Worm (Caenorhabditis elegans) whole organism, mixed stage, embryonic: ENCODE measurements around the gene npr-5.

Experiments
- nhr-237 ChIP-seq: fragments of 150-350 bp; optimal IDR thresholded peaks from 2 replicates; lab custom pipeline; 2014; ENCODE audit warnings: missing biosample characterization, missing genetic modification characterization
- pha-4 ChIP-seq: fragments of 150-350 bp; optimal IDR thresholded peaks from 2 replicates; lab custom pipeline; 2018; ENCODE audit warnings: missing biosample characterization, missing genetic modification reagents, missing genetic modification characterization
- snpc-4 ChIP-seq: fragments of 150-350 bp; optimal IDR thresholded peaks from 2 replicates; lab custom pipeline; 2014; ENCODE audit warnings: missing biosample characterization, missing genetic modification characterization

DNA sequence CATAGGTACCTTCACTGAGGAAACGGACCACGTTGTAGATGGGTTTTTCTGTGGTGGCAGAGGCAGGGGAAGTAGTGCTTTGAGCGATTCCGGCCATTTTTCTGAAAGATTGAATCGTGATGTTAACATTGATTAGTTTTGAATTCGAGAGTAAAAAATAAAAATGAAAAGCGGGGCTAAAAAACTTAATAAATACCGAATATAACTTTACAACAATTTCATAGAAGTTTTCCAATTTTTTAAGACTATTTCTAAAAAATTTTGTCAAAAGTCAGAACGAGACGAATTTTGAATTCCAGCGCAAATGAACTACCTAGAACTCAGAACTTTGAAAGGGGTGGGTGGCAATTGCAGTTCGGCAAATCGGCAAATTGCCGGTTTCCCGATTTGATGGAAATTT is 46.9 kb downstream of the npr-5 start, which contains the start of gene kin-33:
- TF ChIP-seq snpc-4 (tag; lab: Kevin White, UChicago) (no peak), pha-4 (tag; lab: Kevin White, UChicago) (no peak), nhr-237 (tag; lab: Kevin White, UChicago) (no peak)
